Worm (Caenorhabditis elegans) whole organism, L4 larva: ENCODE results near the gene C56C10.6.

Experiments used
- T20F7.1 ChIP-seq: fragments of 200-800 bp; sonication (Bioruptor generic); optimal IDR thresholded peaks from 2 replicates; lab custom pipeline; 2018; ENCODE audit warnings: mild to moderate bottlenecking, missing genetic modification characterization, missing compliant biosample characterization
- ZK337.2 ChIP-seq: fragments of 200-800 bp; sonication (Bioruptor generic); IDR thresholded peaks from 2 replicates; pipeline ENCODE4 v1.3.6; 2022; ENCODE audit warnings: missing genetic modification reagents, missing genetic modification characterization, missing compliant biosample characterization
- ZK546.5 ChIP-seq, 2 experiments: sonication (generic microtip); optimal IDR thresholded peaks; 2 replicates each; lab custom pipeline; 2017; ENCODE audit warnings: missing biosample characterization in 2 of 2, missing genetic modification characterization in 2 of 2
- ceh-28 ChIP-seq: fragments of 150-350 bp; optimal IDR thresholded peaks from 2 replicates; lab custom pipeline; 2014; ENCODE audit warnings: missing biosample characterization, missing genetic modification reagents, missing genetic modification characterization
- egl-43 ChIP-seq: fragments of 200-800 bp; sonication (Bioruptor generic); IDR thresholded peaks from 2 replicates; pipeline ENCODE4 v1.3.6; 2022; ENCODE audit warnings: missing genetic modification reagents, missing genetic modification characterization, missing compliant biosample characterization
- mes-2 ChIP-seq: sonication (generic microtip); optimal IDR thresholded peaks from 2 replicates; lab custom pipeline; 2016; ENCODE audit warnings: missing genotype, mild to moderate bottlenecking, missing genetic modification characterization, missing compliant biosample characterization; ENCODE audit not compliant: poor library complexity, severe bottlenecking
- nhr-10 ChIP-seq: fragments of 150-350 bp; optimal IDR thresholded peaks from 2 replicates; lab custom pipeline; 2014; ENCODE audit warnings: missing biosample characterization, missing genetic modification characterization
- nhr-237 ChIP-seq: sonication (generic microtip); optimal IDR thresholded peaks from 2 replicates; lab custom pipeline; 2017; ENCODE audit warnings: missing biosample characterization, missing genetic modification characterization
- nhr-77 ChIP-seq: fragments of 150-350 bp; optimal IDR thresholded peaks from 2 replicates; lab custom pipeline; 2014; ENCODE audit warnings: missing biosample characterization, missing genetic modification characterization
- set-16 ChIP-seq: fragments of 200-800 bp; sonication (Bioruptor generic); IDR thresholded peaks from 2 replicates; pipeline ENCODE4 v1.3.6; 2022; ENCODE audit warnings: missing genetic modification reagents, missing genetic modification characterization, missing compliant biosample characterization
- skn-1 ChIP-seq: fragments of 150-350 bp; optimal IDR thresholded peaks from 2 replicates; lab custom pipeline; 2014; ENCODE audit warnings: missing biosample characterization, missing genetic modification characterization
- unc-130 ChIP-seq: sonication (generic microtip); optimal IDR thresholded peaks from 2 replicates; lab custom pipeline; 2016; ENCODE audit warnings: missing genetic modification reagents, missing genetic modification characterization, missing compliant biosample characterization
- unc-62 ChIP-seq, 3 experiments: fragments of 150-350 bp in 1 of 3; sonication (generic microtip); optimal IDR thresholded peaks in 2 of 3; peaks in 1 of 3; 1 replicate in 1 of 3; 2 replicates in 2 of 3; lab custom pipeline; 2014 to 2017; ENCODE audit warnings: missing biosample characterization in 3 of 3, missing genetic modification characterization in 3 of 3, missing genetic modification reagents in 3 of 3, missing genotype in 1 of 3
- ztf-11 ChIP-seq: fragments of 150-350 bp; optimal IDR thresholded peaks from 2 replicates; lab custom pipeline; 2014; ENCODE audit warnings: missing biosample characterization, missing genetic modification characterization

DNA sequence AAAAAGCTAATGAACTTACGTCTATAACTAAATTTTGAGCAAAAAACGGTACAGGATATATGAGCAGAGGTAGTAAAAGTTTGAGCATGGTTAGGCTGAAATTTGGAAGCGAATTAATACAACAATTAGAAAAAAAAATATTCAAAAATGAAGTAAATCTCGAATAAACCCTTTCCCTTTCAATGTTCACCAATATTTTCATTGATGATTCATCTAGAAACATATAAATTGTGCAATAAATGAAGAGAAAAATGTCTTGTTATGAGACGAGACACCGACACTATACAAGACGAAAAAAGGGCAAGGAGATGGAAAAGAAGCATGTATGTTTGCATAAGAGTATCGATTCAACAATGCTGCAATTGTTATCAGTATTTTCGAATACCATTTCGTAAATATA is 44.2 kb upstream of the C56C10.6 start, which contains the start of gene F54H5.14:
- TF ChIP-seq egl-43 (no peak), mes-2 (tag; lab: Kevin White, UChicago) (no peak), nhr-10 (tag; lab: Kevin White, UChicago) (no peak), nhr-77 (tag; lab: Kevin White, UChicago) (no peak), ZK546.5 (tag; optimal IDR thresholded peaks at IDR 0.05; lab: Kevin White, UChicago) (no peak), ZK337.2 (GFP tag; lab: Robert Waterston, UW) (no peak), ztf-11 (tag; lab: Kevin White, UChicago) (no peak), ceh-28 (tag; lab: Kevin White, UChicago) (no peak), skn-1 (tag; lab: Kevin White, UChicago) (no peak), nhr-237 (tag; lab: Kevin White, UChicago) (no peak), unc-130 (GFP tag; lab: Kevin White, UChicago) (no peak), T20F7.1 (GFP tag; lab: Kevin White, UChicago) (no peak), unc-62 (GFP tag; optimal IDR thresholded peaks at IDR 0.05 in 1 of 2; lab: Kevin White, UChicago) (no peak), unc-62 (tag; optimal IDR thresholded peaks at IDR 0.05; lab: Kevin White, UChicago) (no peak), set-16 (no peak)
